Worm (Caenorhabditis elegans) whole organism, mixed stage, embryonic: ENCODE data around the gene T22F3.8.
"Not testable (repeated sequence)": the region's sequence is repeated elsewhere in the genome, so short reads cannot be mapped to it uniquely, and the experiment has no call there.

Experiments used
- M03D4.4 ChIP-seq: sonication (generic microtip); optimal IDR thresholded peaks from 2 replicates; lab custom pipeline; 2017; ENCODE audit warnings: mild to moderate bottlenecking, missing genetic modification characterization, missing compliant biosample characterization
- blmp-1 ChIP-seq: fragments of 150-350 bp; optimal IDR thresholded peaks from 2 replicates; lab custom pipeline; 2014; ENCODE audit warnings: missing biosample characterization, missing genetic modification characterization
- ceh-39 ChIP-seq: fragments of 150-350 bp; optimal IDR thresholded peaks from 2 replicates; lab custom pipeline; 2014; ENCODE audit warnings: missing biosample characterization, missing genetic modification characterization
- ceh-43 ChIP-seq: fragments of 200-800 bp; sonication (Bioruptor generic); optimal IDR thresholded peaks from 2 replicates; lab custom pipeline; 2018; ENCODE audit warnings: mild to moderate bottlenecking, missing genetic modification characterization, moderate library complexity, missing compliant biosample characterization
- ceh-83 ChIP-seq: fragments of 200-800 bp; sonication (Bioruptor generic); optimal IDR thresholded peaks from 2 replicates; lab custom pipeline; 2018; ENCODE audit warnings: mild to moderate bottlenecking, missing genetic modification characterization, missing compliant biosample characterization
- ces-1 ChIP-seq: fragments of 150-350 bp; optimal IDR thresholded peaks from 2 replicates; lab custom pipeline; 2014; ENCODE audit warnings: missing biosample characterization, missing genetic modification reagents, missing genetic modification characterization
- cnd-1 ChIP-seq: fragments of 200-800 bp; sonication (Bioruptor generic); optimal IDR thresholded peaks from 2 replicates; lab custom pipeline; 2018; ENCODE audit warnings: mild to moderate bottlenecking, missing genetic modification characterization, missing compliant biosample characterization
- drap-1 ChIP-seq: fragments of 200-800 bp; sonication (Bioruptor generic); optimal IDR thresholded peaks from 3 replicates; lab custom pipeline; 2018; ENCODE audit warnings: mild to moderate bottlenecking, missing genetic modification characterization, missing compliant biosample characterization
- elt-1 ChIP-seq: sonication (generic microtip); optimal IDR thresholded peaks from 2 replicates; lab custom pipeline; 2017; ENCODE audit warnings: missing genetic modification characterization, mild to moderate bottlenecking, missing compliant biosample characterization, antibody characterized with exemption, moderate library complexity, borderline replicate concordance; ENCODE audit not compliant: insufficient read depth
- flh-1 ChIP-seq: fragments of 200-800 bp; sonication (Bioruptor generic); optimal IDR thresholded peaks from 2 replicates; lab custom pipeline; 2018; ENCODE audit warnings: mild to moderate bottlenecking, missing genetic modification characterization, moderate library complexity, missing compliant biosample characterization
- ham-2 ChIP-seq: fragments of 200-800 bp; sonication (Bioruptor generic); optimal IDR thresholded peaks from 2 replicates; lab custom pipeline; 2018; ENCODE audit warnings: mild to moderate bottlenecking, missing genetic modification characterization, missing compliant biosample characterization
- hlh-1 ChIP-seq: fragments of 150-350 bp; optimal IDR thresholded peaks from 2 replicates; lab custom pipeline; 2014; ENCODE audit warnings: missing biosample characterization, missing genetic modification reagents, missing genetic modification characterization
- lin-13 ChIP-seq: fragments of 150-350 bp; optimal IDR thresholded peaks from 2 replicates; lab custom pipeline; 2014; ENCODE audit warnings: missing biosample characterization, missing genetic modification characterization
- lin-32 ChIP-seq: fragments of 200-800 bp; sonication (Bioruptor generic); optimal IDR thresholded peaks from 2 replicates; lab custom pipeline; 2018; ENCODE audit warnings: mild to moderate bottlenecking, missing genetic modification characterization, missing compliant biosample characterization
- lsy-2 ChIP-seq: fragments of 150-350 bp; optimal IDR thresholded peaks from 2 replicates; lab custom pipeline; 2014; ENCODE audit warnings: missing biosample characterization, missing genetic modification characterization
- mab-5 ChIP-seq: fragments of 150-350 bp; optimal IDR thresholded peaks from 2 replicates; lab custom pipeline; 2014; ENCODE audit warnings: missing biosample characterization, missing genetic modification characterization
- mep-1 ChIP-seq: fragments of 150-350 bp; optimal IDR thresholded peaks from 2 replicates; lab custom pipeline; 2017; ENCODE audit warnings: missing biosample characterization, missing genetic modification reagents, missing genetic modification characterization, inconsistent platforms
- mls-2 ChIP-seq: sonication (generic microtip); optimal IDR thresholded peaks from 2 replicates; lab custom pipeline; 2016; ENCODE audit warnings: mild to moderate bottlenecking, missing genetic modification characterization, moderate library complexity, missing compliant biosample characterization
- nhr-12 ChIP-seq: fragments of 150-350 bp; optimal IDR thresholded peaks from 2 replicates; lab custom pipeline; 2014; ENCODE audit warnings: missing biosample characterization, missing genetic modification characterization
- nhr-2 ChIP-seq: fragments of 150-350 bp; optimal IDR thresholded peaks from 2 replicates; lab custom pipeline; 2014; ENCODE audit warnings: missing biosample characterization, missing genetic modification characterization
- nhr-237 ChIP-seq: fragments of 150-350 bp; optimal IDR thresholded peaks from 2 replicates; lab custom pipeline; 2014; ENCODE audit warnings: missing biosample characterization, missing genetic modification characterization
- nhr-28 ChIP-seq: fragments of 150-350 bp; optimal IDR thresholded peaks from 2 replicates; lab custom pipeline; 2014; ENCODE audit warnings: missing biosample characterization, missing genetic modification characterization
- nhr-76 ChIP-seq: sonication (generic microtip); optimal IDR thresholded peaks from 2 replicates; lab custom pipeline; 2017; ENCODE audit warnings: missing biosample characterization, missing genetic modification characterization
- pha-4 ChIP-seq: fragments of 150-350 bp; optimal IDR thresholded peaks from 2 replicates; lab custom pipeline; 2018; ENCODE audit warnings: missing biosample characterization, missing genetic modification reagents, missing genetic modification characterization
- sem-2 ChIP-seq: fragments of 200-800 bp; sonication (Bioruptor generic); optimal IDR thresholded peaks from 2 replicates; lab custom pipeline; 2018; ENCODE audit warnings: mild to moderate bottlenecking, missing genetic modification characterization, missing compliant biosample characterization
- snpc-4 ChIP-seq: fragments of 150-350 bp; optimal IDR thresholded peaks from 2 replicates; lab custom pipeline; 2014; ENCODE audit warnings: missing biosample characterization, missing genetic modification characterization
- sptf-1 ChIP-seq: sonication (generic microtip); optimal IDR thresholded peaks from 2 replicates; lab custom pipeline; 2017; ENCODE audit warnings: mild to moderate bottlenecking, missing genetic modification characterization, moderate library complexity, missing compliant biosample characterization
- tbx-8 ChIP-seq: fragments of 200-800 bp; sonication (Bioruptor generic); optimal IDR thresholded peaks from 2 replicates; lab custom pipeline; 2018; ENCODE audit warnings: mild to moderate bottlenecking, missing genetic modification characterization, moderate library complexity, missing compliant biosample characterization
- unc-120 ChIP-seq: sonication (generic microtip); optimal IDR thresholded peaks from 2 replicates; lab custom pipeline; 2017; ENCODE audit warnings: missing genetic modification characterization, missing compliant biosample characterization; ENCODE audit not compliant: poor library complexity, severe bottlenecking
- unc-39 ChIP-seq: fragments of 150-350 bp; optimal IDR thresholded peaks from 2 replicates; lab custom pipeline; 2014; ENCODE audit warnings: missing biosample characterization, missing genetic modification characterization
- unc-62 ChIP-seq: fragments of 150-350 bp; optimal IDR thresholded peaks from 2 replicates; lab custom pipeline; 2014; ENCODE audit warnings: missing biosample characterization, missing genetic modification reagents, missing genetic modification characterization
- zip-8 ChIP-seq: fragments of 150-350 bp; optimal IDR thresholded peaks from 2 replicates; lab custom pipeline; 2014; ENCODE audit warnings: missing biosample characterization, missing genetic modification characterization
- ztf-11 ChIP-seq: fragments of 150-350 bp; optimal IDR thresholded peaks from 2 replicates; lab custom pipeline; 2014; ENCODE audit warnings: missing biosample characterization, missing genetic modification characterization

Gene T22F3.8

ce11 chrV:3606391-3606790 is 1.2 kb upstream of the T22F3.8 start:
- TF ChIP-seq hlh-1 (tag; lab: Kevin White, UChicago) (no peak), tbx-8 (GFP tag; lab: Kevin White, UChicago) (no peak), nhr-2 (tag; lab: Kevin White, UChicago) (no peak), unc-120 (tag; lab: Kevin White, UChicago) (no peak), ceh-83 (GFP tag; lab: Kevin White, UChicago) (no peak), lin-13 (no peak), mep-1 (tag; lab: Kevin White, UChicago) (no peak), pha-4 (no peak), mab-5 (tag; lab: Kevin White, UChicago) (no peak), cnd-1 (tag; lab: Kevin White, UChicago) (no peak), flh-1 (GFP tag; lab: Kevin White, UChicago) (no peak), lsy-2 (no peak), zip-8 (tag; lab: Kevin White, UChicago) (no peak), sem-2 (no peak), snpc-4 (tag; lab: Kevin White, UChicago) (no peak)

ce11 chrV:3600570-3600969 is 4.7 kb downstream of the T22F3.8 start, which contains the start of gene T22F3.7:
T22F3.7 (minus strand) TSS chrV:3600670.
- TF ChIP-seq mep-1 (tag; lab: Kevin White, UChicago): no peak
- no peak for TF ChIP-seq lsy-2
- TF ChIP-seq ceh-39 (tag; lab: Kevin White, UChicago): no peak
- no peak for TF ChIP-seq nhr-12 (tag; lab: Kevin White, UChicago)
- no peak for TF ChIP-seq mab-5 (tag; lab: Kevin White, UChicago)
- TF ChIP-seq hlh-1 (tag; lab: Kevin White, UChicago): no peak
- TF ChIP-seq M03D4.4: no peak
- no peak for TF ChIP-seq unc-120 (tag; lab: Kevin White, UChicago)
- no peak for TF ChIP-seq ceh-83 (GFP tag; lab: Kevin White, UChicago)
- TF ChIP-seq ham-2: no peak
- no peak for TF ChIP-seq lin-13
- TF ChIP-seq lin-32 (GFP tag; lab: Kevin White, UChicago): no peak
- no peak for TF ChIP-seq elt-1 (tag; lab: Kevin White, UChicago)

DNA sequence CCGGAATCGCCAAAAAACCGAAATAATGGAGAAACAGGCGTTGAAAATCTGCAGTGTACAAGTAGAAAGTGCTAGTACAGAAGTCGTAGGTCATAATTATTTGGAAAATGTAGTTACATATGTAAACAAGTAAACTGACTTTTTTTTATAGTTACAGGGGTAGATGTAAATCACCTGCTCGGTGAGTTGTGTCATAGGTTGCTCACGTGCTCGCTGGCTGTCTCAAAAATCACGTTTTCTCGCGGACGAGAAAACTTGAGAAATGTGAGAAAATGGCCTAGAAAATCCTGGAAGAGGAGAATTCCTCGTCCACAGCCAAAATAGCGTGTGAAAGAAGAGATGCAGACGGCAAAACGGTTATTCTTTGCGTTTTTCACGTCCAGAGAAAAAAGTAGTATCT is 8.2 kb downstream of the T22F3.8 start, which contains the start of gene srh-212:
Gene srh-212 (minus strand): TSS at position 101 of the 400 bp plus-strand sequence.
- not testable (repeated sequence) for TF ChIP-seq nhr-2 (tag; lab: Kevin White, UChicago); blmp-1; nhr-28

ce11 chrV:3594936-3595335 is 10.3 kb downstream of the T22F3.8 start, which contains the start of gene srh-213:
srh-213 (minus strand) TSS chrV:3595036.
- TF ChIP-seq nhr-12 (tag; lab: Kevin White, UChicago) (no peak), ces-1 (GFP tag; lab: Kevin White, UChicago) (no peak), zip-8 (tag; lab: Kevin White, UChicago) (no peak), sem-2 (no peak), hlh-1 (tag; lab: Kevin White, UChicago) (no peak)

- TF ChIP-seq ztf-11 (no peak), mls-2 (tag; lab: Kevin White, UChicago) (no peak), unc-62 (no peak), drap-1 (GFP tag; lab: Kevin White, UChicago) (no peak), mab-5 (tag; lab: Kevin White, UChicago) (no peak), nhr-237 (no peak), unc-39 (no peak), ceh-83 (GFP tag; lab: Kevin White, UChicago) (no peak), lin-13 (no peak), flh-1 (GFP tag; lab: Kevin White, UChicago) (no peak), ceh-43 (GFP tag; lab: Kevin White, UChicago) (no peak), nhr-76 (tag; lab: Kevin White, UChicago) (no peak), hlh-1 (tag; lab: Kevin White, UChicago) (no peak), elt-1 (tag; lab: Kevin White, UChicago) (no peak), nhr-12 (tag; lab: Kevin White, UChicago) (no peak), cnd-1 (tag; lab: Kevin White, UChicago) (no peak), ham-2 (no peak), sptf-1 (tag; lab: Kevin White, UChicago) (no peak)
- TF ChIP-seq, all 35 proteins: peak for 0
These were observed 13.1 kb downstream of the T22F3.8 start, which contains the start of gene T22F3.12 for ce11 chrV:3592099-3592498. T22F3.12 (minus strand) TSS chrV:3592199.
